Fruit fly (Drosophila melanogaster) whole organism, embryonic: ENCODE results near the gene Sp1.

Source experiments
- Atf6 ChIP-seq: fragments of 200-800 bp; sonication (Bioruptor generic); IDR thresholded peaks from 2 replicates; pipeline ENCODE4 v1.3.6; 2022; ENCODE audit warnings: missing biosample characterization, missing genetic modification characterization
- Awh ChIP-seq: fragments of 200-800 bp; sonication (Bioruptor generic); IDR thresholded peaks from 2 replicates; pipeline ENCODE4, ENCODE4 v1.3.6; 2022; ENCODE audit warnings: missing biosample characterization, missing genetic modification characterization
- B-H1 ChIP-seq: fragments of 200-800 bp; sonication (Bioruptor generic); IDR thresholded peaks from 3 replicates; pipeline ENCODE4 v1.3.6; 2022; ENCODE audit warnings: missing biosample characterization, missing genetic modification characterization
- CG10147 ChIP-seq: fragments of 200-800 bp; sonication (Bioruptor generic); optimal IDR thresholded peaks from 2 replicates; lab custom pipeline; 2019; ENCODE audit warnings: missing biosample characterization, mild to moderate bottlenecking, missing genetic modification characterization, moderate library complexity
- CG12391 ChIP-seq: fragments of 200-800 bp; sonication (Bioruptor generic); optimal IDR thresholded peaks from 3 replicates; lab custom pipeline; 2018; ENCODE audit warnings: missing biosample characterization, mild to moderate bottlenecking, missing genetic modification characterization, moderate library complexity
- CG12659 ChIP-seq: fragments of 200-800 bp; sonication (Bioruptor generic); optimal IDR thresholded peaks from 3 replicates; lab custom pipeline; 2017; ENCODE audit warnings: mild to moderate bottlenecking, missing biosample characterization, missing genetic modification reagents, missing genetic modification characterization
- CG17186 ChIP-seq: fragments of 200-800 bp; sonication (Bioruptor generic); optimal IDR thresholded peaks from 3 replicates; lab custom pipeline; 2017; ENCODE audit warnings: missing biosample characterization, missing genetic modification reagents, missing genetic modification characterization
- CG17385 ChIP-seq: fragments of 200-800 bp; sonication (Bioruptor generic); optimal IDR thresholded peaks from 3 replicates; lab custom pipeline; 2018; ENCODE audit warnings: missing biosample characterization, mild to moderate bottlenecking, missing genetic modification characterization
- CG1792 ChIP-seq: fragments of 200-800 bp; sonication (Bioruptor generic); optimal IDR thresholded peaks from 2 replicates; lab custom pipeline; 2016; ENCODE audit warnings: missing biosample characterization, missing genetic modification characterization
- CG18599 ChIP-seq: fragments of 200-800 bp; sonication (Bioruptor generic); optimal IDR thresholded peaks from 3 replicates; lab custom pipeline; 2017; ENCODE audit warnings: missing biosample characterization, missing genetic modification characterization, mild to moderate bottlenecking, moderate library complexity, missing genetic modification reagents
- CG2129 ChIP-seq: fragments of 200-800 bp; sonication (Bioruptor generic); IDR thresholded peaks from 2 replicates; pipeline ENCODE4 v1.3.6; 2022; ENCODE audit warnings: missing biosample characterization, missing genetic modification characterization; ENCODE audit not compliant: partially characterized antibody
- CG3065 ChIP-seq: fragments of 200-800 bp; sonication (Bioruptor generic); optimal IDR thresholded peaks from 2 replicates; lab custom pipeline; 2016; ENCODE audit warnings: missing biosample characterization, missing genetic modification characterization
- CG31441 ChIP-seq: fragments of 200-800 bp; sonication (Bioruptor generic); IDR thresholded peaks from 2 replicates; pipeline ENCODE4 v1.3.6; 2022; ENCODE audit warnings: missing biosample characterization, missing genetic modification characterization
- CG4424 ChIP-seq: fragments of 200-800 bp; sonication (Bioruptor generic); optimal IDR thresholded peaks from 3 replicates; lab custom pipeline; 2016; ENCODE audit warnings: missing biosample characterization, missing genetic modification characterization
- CG4820 ChIP-seq: fragments of 200-800 bp; sonication (Bioruptor generic); optimal IDR thresholded peaks from 3 replicates; lab custom pipeline; 2016; ENCODE audit warnings: missing biosample characterization, missing genetic modification characterization
- CG6689 ChIP-seq: fragments of 200-800 bp; sonication (Bioruptor generic); IDR thresholded peaks from 2 replicates; pipeline ENCODE4 v1.3.6; 2022; ENCODE audit warnings: missing biosample characterization, missing genetic modification characterization
- CG7963 ChIP-seq: fragments of 200-800 bp; sonication (Bioruptor generic); IDR thresholded peaks from 3 replicates; pipeline ENCODE4 v1.3.6; 2022; ENCODE audit warnings: missing biosample characterization, missing genetic modification characterization; ENCODE audit not compliant: partially characterized antibody
- CG8388 ChIP-seq: fragments of 200-800 bp; sonication (Bioruptor generic); optimal IDR thresholded peaks from 2 replicates; lab custom pipeline; 2019; ENCODE audit warnings: missing biosample characterization, mild to moderate bottlenecking, missing genetic modification characterization, moderate library complexity
- CG9797 ChIP-seq: fragments of 200-800 bp; sonication (Bioruptor generic); optimal IDR thresholded peaks from 3 replicates; lab custom pipeline; 2018; ENCODE audit warnings: missing biosample characterization, mild to moderate bottlenecking, missing genetic modification characterization
- Chrac-16 ChIP-seq: fragments of 200-800 bp; sonication (Bioruptor generic); optimal IDR thresholded peaks from 3 replicates; lab custom pipeline; 2016; ENCODE audit warnings: missing biosample characterization, missing genetic modification characterization
- Doc2 ChIP-seq: fragments of 200-800 bp; sonication (Bioruptor generic); IDR thresholded peaks from 2 replicates; pipeline ENCODE4 v1.3.6; 2022; ENCODE audit warnings: missing biosample characterization, missing genetic modification characterization
- Dp ChIP-seq: fragments of 200-800 bp; sonication (Bioruptor generic); optimal IDR thresholded peaks from 2 replicates; lab custom pipeline; 2018; ENCODE audit warnings: missing biosample characterization, mild to moderate bottlenecking, missing genetic modification characterization, moderate library complexity
- Drgx ChIP-seq: fragments of 200-800 bp; sonication (Bioruptor generic); IDR thresholded peaks from 2 replicates; pipeline ENCODE4 v1.3.6; 2022; ENCODE audit warnings: missing biosample characterization, missing genetic modification characterization
- Hmx ChIP-seq: fragments of 200-800 bp; sonication (Bioruptor generic); optimal IDR thresholded peaks from 2 replicates; lab custom pipeline; 2016; ENCODE audit warnings: missing biosample characterization, missing genetic modification characterization
- Hr51 ChIP-seq, 2 experiments: fragments of 200-800 bp; sonication (Bioruptor generic); optimal IDR thresholded peaks; 2 replicates in 1 of 2; 3 replicates in 1 of 2; lab custom pipeline; 2016 to 2018; ENCODE audit warnings: missing biosample characterization in 2 of 2, missing genetic modification characterization in 2 of 2, mild to moderate bottlenecking in 1 of 2, moderate library complexity in 1 of 2
- Jarid2 ChIP-seq: fragments of 200-800 bp; sonication (Bioruptor generic); optimal IDR thresholded peaks from 3 replicates; lab custom pipeline; 2017; ENCODE audit warnings: mild to moderate bottlenecking, missing biosample characterization, missing genetic modification reagents, missing genetic modification characterization
- Lim3 ChIP-seq: fragments of 200-800 bp; sonication (Bioruptor generic); IDR thresholded peaks from 2 replicates; pipeline ENCODE4 v1.3.6; 2022; ENCODE audit warnings: missing biosample characterization, missing genetic modification characterization
- Max ChIP-seq: fragments of 200-800 bp; sonication (Bioruptor generic); optimal IDR thresholded peaks from 2 replicates; lab custom pipeline; 2016; ENCODE audit warnings: missing biosample characterization, mild to moderate bottlenecking, missing genetic modification characterization
- NK7.1 ChIP-seq: fragments of 200-800 bp; sonication (Bioruptor generic); optimal IDR thresholded peaks from 3 replicates; lab custom pipeline; 2016; ENCODE audit warnings: missing biosample characterization, missing genetic modification characterization
- Ptx1 ChIP-seq: fragments of 200-800 bp; sonication (Bioruptor generic); IDR thresholded peaks from 2 replicates; pipeline ENCODE4 v1.3.6; 2022; ENCODE audit warnings: missing biosample characterization, missing genetic modification characterization
- Sox102F ChIP-seq: fragments of 200-800 bp; sonication (Bioruptor generic); optimal IDR thresholded peaks from 2 replicates; lab custom pipeline; 2018; ENCODE audit warnings: missing biosample characterization, mild to moderate bottlenecking, missing genetic modification characterization, moderate library complexity
- Stat92E ChIP-seq, 3 experiments: fragments of >200 bp in 2 of 3; fragments of 200-800 bp in 1 of 3; sonication (Bioruptor generic) in 1 of 3; optimal IDR thresholded peaks; 2 replicates each; lab custom pipeline; 2017 to 2019; ENCODE audit warnings: missing biosample characterization in 3 of 3, missing genetic modification characterization in 3 of 3, mild to moderate bottlenecking in 1 of 3, moderate library complexity in 1 of 3
- YL-1 ChIP-seq: fragments of 200-800 bp; sonication (Bioruptor generic); optimal IDR thresholded peaks from 3 replicates; lab custom pipeline; 2017; ENCODE audit warnings: missing biosample characterization, mild to moderate bottlenecking, missing genetic modification characterization
- ab ChIP-seq: fragments of 200-800 bp; sonication (Bioruptor generic); optimal IDR thresholded peaks from 2 replicates; lab custom pipeline; 2016; ENCODE audit warnings: missing biosample characterization, missing genetic modification characterization
- ara ChIP-seq: fragments of 200-800 bp; sonication (Bioruptor generic); IDR thresholded peaks from 2 replicates; pipeline ENCODE4 v1.3.6; 2022; ENCODE audit warnings: missing biosample characterization, missing genetic modification characterization
- ase ChIP-seq: fragments of 200-800 bp; sonication (Bioruptor generic); IDR thresholded peaks from 3 replicates; pipeline ENCODE4 v1.3.6; 2022; ENCODE audit warnings: missing biosample characterization, missing genetic modification characterization
- ash1 ChIP-seq: fragments of 200-800 bp; sonication (Bioruptor generic); optimal IDR thresholded peaks from 2 replicates; lab custom pipeline; 2018; ENCODE audit warnings: missing biosample characterization, mild to moderate bottlenecking, missing genetic modification characterization
- az2 ChIP-seq: fragments of 200-800 bp; sonication (Bioruptor generic); optimal IDR thresholded peaks from 3 replicates; lab custom pipeline; 2016; ENCODE audit warnings: missing biosample characterization, missing genetic modification characterization
- cas ChIP-seq: fragments of 200-800 bp; sonication (Bioruptor generic); IDR thresholded peaks from 2 replicates; pipeline ENCODE4 v1.3.6; 2022; ENCODE audit warnings: missing biosample characterization, missing genetic modification characterization
- esg ChIP-seq: fragments of 200-800 bp; sonication (Bioruptor generic); conservative IDR thresholded peaks from 2 replicates; pipeline ENCODE4 v1.3.6; 2022; ENCODE audit warnings: missing biosample characterization, missing genetic modification characterization
- fd64A ChIP-seq: fragments of 200-800 bp; sonication (Bioruptor generic); optimal IDR thresholded peaks from 3 replicates; lab custom pipeline; 2018; ENCODE audit warnings: missing biosample characterization, mild to moderate bottlenecking, missing genetic modification characterization
- gcm ChIP-seq: fragments of 200-800 bp; sonication (Bioruptor generic); optimal IDR thresholded peaks from 2 replicates; lab custom pipeline; 2019; ENCODE audit warnings: missing biosample characterization, mild to moderate bottlenecking, missing genetic modification characterization, moderate library complexity
- ham ChIP-seq: fragments of 200-800 bp; sonication (Bioruptor generic); IDR thresholded peaks from 2 replicates; pipeline ENCODE4 v1.3.6; 2022; ENCODE audit warnings: missing biosample characterization, missing genetic modification characterization
- hth ChIP-seq: fragments of >200 bp; optimal IDR thresholded peaks from 2 replicates; lab custom pipeline; 2017; ENCODE audit warnings: inconsistent platforms
- lov ChIP-seq, 2 experiments: fragments of 200-800 bp in 1 of 2; fragments of >200 bp in 1 of 2; sonication (Bioruptor generic) in 1 of 2; IDR thresholded peaks in 1 of 2; optimal IDR thresholded peaks in 1 of 2; 2 replicates in 1 of 2; 3 replicates in 1 of 2; pipeline versions ENCODE4 v1.3.6 to Lab custom; 2017 to 2022; ENCODE audit warnings: missing biosample characterization in 1 of 2, missing genetic modification characterization in 1 of 2
- mirr ChIP-seq: fragments of 200-800 bp; sonication (Bioruptor generic); optimal IDR thresholded peaks from 3 replicates; lab custom pipeline; 2018; ENCODE audit warnings: missing biosample characterization, mild to moderate bottlenecking, missing genetic modification characterization
- pan ChIP-seq, 4 experiments: fragments of >200 bp in 3 of 4; fragments of 200-800 bp in 1 of 4; sonication (Bioruptor generic) in 1 of 4; optimal IDR thresholded peaks in 3 of 4; IDR thresholded peaks in 1 of 4; 2 replicates each; pipeline versions ENCODE4 v1.3.6 to Lab custom; 2017 to 2022; ENCODE audit warnings: missing biosample characterization in 2 of 4, missing genetic modification characterization in 2 of 4, mixed read lengths in 1 of 4
- ssp ChIP-seq: fragments of 200-800 bp; sonication (Bioruptor generic); IDR thresholded peaks from 2 replicates; pipeline ENCODE4 v1.3.6; 2022; ENCODE audit warnings: missing biosample characterization, missing genetic modification characterization
- zen ChIP-seq: fragments of 200-800 bp; sonication (Bioruptor generic); optimal IDR thresholded peaks from 3 replicates; lab custom pipeline; 2018; ENCODE audit warnings: missing biosample characterization, mild to moderate bottlenecking, missing genetic modification characterization, moderate library complexity

The Sp1 gene

dm6 chrX:9782923-9783322 is 53.5 kb downstream of the Sp1 start, which contains the start of gene CARPB:
CARPB (plus strand) TSS chrX:9783223.
- no peak for TF ChIP-seq Hmx
- no peak for TF ChIP-seq CG18599
- TF ChIP-seq ase (GFP tag; lab: Robert Waterston, UW), result no peak
- no peak for TF ChIP-seq CG17186
- no peak for TF ChIP-seq Doc2 (GFP tag; lab: Robert Waterston, UW)
- TF ChIP-seq Atf6 (GFP tag; lab: Robert Waterston, UW), result no peak
- TF ChIP-seq hth (lab: Kevin White, UChicago), result no peak
- TF ChIP-seq ab, result no peak
- TF ChIP-seq pan (optimal IDR thresholded peaks at IDR 0.05; lab: Kevin White, UChicago), result no peak
- TF ChIP-seq pan (GFP tag; optimal IDR thresholded peaks at IDR 0.05 in 1 of 2, IDR thresholded peaks at IDR 0.05 in 1 of 2), result no peak

DNA sequence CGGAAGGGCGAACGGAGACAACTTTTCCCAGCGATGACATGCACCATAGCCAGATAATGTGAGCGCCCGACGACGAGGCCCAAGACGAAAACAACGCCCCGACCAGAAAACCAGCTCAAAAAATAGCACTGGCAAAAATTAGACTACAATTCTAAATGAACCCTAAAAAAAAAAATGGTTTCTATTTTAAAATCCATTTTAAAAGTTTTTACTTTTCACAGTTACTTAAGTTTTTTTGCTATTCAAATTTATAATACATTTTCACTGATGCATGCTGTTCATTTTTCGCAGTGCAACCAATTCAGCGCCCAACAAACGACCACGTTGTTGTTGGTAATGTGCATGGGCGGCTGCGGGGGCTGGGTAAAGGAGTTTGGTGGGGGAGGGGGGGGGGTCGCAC is 57.9 kb downstream of the Sp1 start:
- TF ChIP-seq gcm, result no peak
- TF ChIP-seq CG6689 (GFP tag; lab: Robert Waterston, UW), result peak; percentile 22; the same call in 1 of the 2 replicates
- TF ChIP-seq CG31441 (GFP tag; lab: Robert Waterston, UW), result peak; percentile 40; the same call in 1 of the 2 replicates
- TF ChIP-seq Stat92E (GFP tag; optimal IDR thresholded peaks at IDR 0.05; lab: Kevin White, UChicago), result no peak
- no peak for TF ChIP-seq ham (GFP tag; lab: Robert Waterston, UW)
- TF ChIP-seq Max (GFP tag; lab: Kevin White, UChicago), result no peak
- TF ChIP-seq NK7.1, result no peak
- TF ChIP-seq Jarid2 (GFP tag; lab: Kevin White, UChicago), result no peak
- peak; percentile 34 for TF ChIP-seq CG12391 (tag; lab: Kevin White, UChicago)
- no peak for TF ChIP-seq CG2129 (GFP tag; lab: Robert Waterston, UW)
- no peak for TF ChIP-seq esg
- TF ChIP-seq Dp (GFP tag; lab: Kevin White, UChicago), result no peak
- peak; percentile 45 for TF ChIP-seq Sox102F (GFP tag; lab: Kevin White, UChicago)
- TF ChIP-seq fd64A, result no peak
- TF ChIP-seq zen (tag; lab: Kevin White, UChicago), result no peak
- TF ChIP-seq CG7963 (GFP tag; lab: Robert Waterston, UW), result no peak
- TF ChIP-seq CG1792 (GFP tag; lab: Kevin White, UChicago), result no peak
- no peak for TF ChIP-seq mirr (GFP tag; lab: Kevin White, UChicago)
- TF ChIP-seq CG12659 (GFP tag; lab: Kevin White, UChicago), result no peak
- TF ChIP-seq B-H1 (GFP tag; lab: Robert Waterston, UW), result no peak
- TF ChIP-seq Ptx1 (GFP tag; lab: Robert Waterston, UW), result 0 out of 2 replicates have a peak, but pooled peaks have one; percentile 13
- TF ChIP-seq CG8388 (GFP tag; lab: Kevin White, UChicago), result peak; percentile 27
- TF ChIP-seq YL-1 (GFP tag; lab: Kevin White, UChicago), result no peak
- TF ChIP-seq CG4820 (GFP tag; lab: Kevin White, UChicago), result peak; percentile 12
- TF ChIP-seq az2 (GFP tag; lab: Kevin White, UChicago), result no peak
- TF ChIP-seq ssp (GFP tag; lab: Robert Waterston, UW), result 0 out of 2 replicates have a peak, but pooled peaks have one; percentile 13
- no peak for TF ChIP-seq CG9797 (GFP tag; lab: Kevin White, UChicago)
- no peak for TF ChIP-seq CG10147 (GFP tag; lab: Kevin White, UChicago)
- TF ChIP-seq Lim3 (GFP tag; lab: Robert Waterston, UW), result no peak
- no peak for TF ChIP-seq cas (GFP tag; lab: Robert Waterston, UW)
- no peak for TF ChIP-seq CG3065 (GFP tag; lab: Kevin White, UChicago)
- peak; percentile 4 for TF ChIP-seq CG4424 (GFP tag; lab: Kevin White, UChicago)
- peak in 1 of 2 experiments; percentile 3 for TF ChIP-seq Hr51 (GFP tag; optimal IDR thresholded peaks at IDR 0.05; lab: Kevin White, UChicago)
- 0 out of 2 replicates have a peak, but pooled peaks have one; percentile 24 for TF ChIP-seq ara (GFP tag; lab: Robert Waterston, UW)
- TF ChIP-seq Awh, result no peak
- peak; percentile 1 for TF ChIP-seq CG17385 (GFP tag; lab: Kevin White, UChicago)
- no peak for TF ChIP-seq lov (optimal IDR thresholded peaks at IDR 0.05; lab: Kevin White, UChicago)
- TF ChIP-seq lov (GFP tag; IDR thresholded peaks at IDR 0.05; lab: Robert Waterston, UW), result no peak
- TF ChIP-seq ash1 (GFP tag; lab: Kevin White, UChicago), result no peak
- no peak for TF ChIP-seq Chrac-16
- TF ChIP-seq Drgx (GFP tag; lab: Robert Waterston, UW), result peak; percentile 73
